Worm (Caenorhabditis elegans) whole organism, young adult: Measurements from ENCODE around the gene Y47D7A.15.

ENCODE experiments used
- B0035.1 ChIP-seq: sonication (generic microtip); optimal IDR thresholded peaks from 2 replicates; lab custom pipeline; 2016; ENCODE audit warnings: missing genetic modification characterization, mild to moderate bottlenecking, missing compliant biosample characterization, missing genotype, missing genetic modification reagents
- B0261.1 ChIP-seq: sonication (generic microtip); optimal IDR thresholded peaks from 2 replicates; lab custom pipeline; 2016; ENCODE audit warnings: mild to moderate bottlenecking, missing genetic modification characterization, moderate library complexity, missing compliant biosample characterization
- D2030.7 ChIP-seq: fragments of 200-800 bp; sonication (Bioruptor generic); IDR thresholded peaks from 2 replicates; pipeline ENCODE4 v1.3.6; 2022; ENCODE audit warnings: missing genetic modification reagents, missing genetic modification characterization, missing compliant biosample characterization
- F10E7.11 ChIP-seq: sonication (generic microtip); optimal IDR thresholded peaks from 2 replicates; lab custom pipeline; 2017; ENCODE audit warnings: mild to moderate bottlenecking, missing genetic modification characterization, moderate library complexity, missing compliant biosample characterization
- F23B12.7 ChIP-seq: sonication (generic microtip); optimal IDR thresholded peaks from 2 replicates; lab custom pipeline; 2017; ENCODE audit warnings: missing genetic modification characterization, mild to moderate bottlenecking, missing compliant biosample characterization, antibody characterized with exemption, moderate library complexity; ENCODE audit not compliant: insufficient read depth
- F39B2.1 ChIP-seq: fragments of 200-800 bp; sonication (Bioruptor generic); IDR thresholded peaks from 2 replicates; pipeline ENCODE4 v1.3.6; 2022; ENCODE audit warnings: missing genetic modification reagents, missing genetic modification characterization, missing compliant biosample characterization
- F49E8.2 ChIP-seq: sonication (generic microtip); optimal IDR thresholded peaks from 3 replicates; lab custom pipeline; 2017; ENCODE audit warnings: missing genetic modification characterization, mild to moderate bottlenecking, missing compliant biosample characterization, antibody characterized with exemption, moderate library complexity; ENCODE audit not compliant: insufficient read depth
- F57A8.1 ChIP-seq: fragments of 200-800 bp; sonication (Bioruptor generic); optimal IDR thresholded peaks from 2 replicates; lab custom pipeline; 2018; ENCODE audit warnings: mild to moderate bottlenecking, missing genetic modification characterization, moderate library complexity, missing compliant biosample characterization
- K11D2.4 ChIP-seq: fragments of 200-800 bp; sonication (Bioruptor generic); IDR thresholded peaks from 2 replicates; pipeline ENCODE4 v1.3.6; 2022; ENCODE audit warnings: missing genetic modification reagents, missing genetic modification characterization, missing compliant biosample characterization
- Y53F4B.3 ChIP-seq: fragments of 200-800 bp; sonication (Bioruptor generic); IDR thresholded peaks from 2 replicates; pipeline ENCODE4 v1.3.6; 2022; ENCODE audit warnings: missing genetic modification reagents, missing genetic modification characterization, missing compliant biosample characterization
- Y53G8AR.9 ChIP-seq: fragments of 200-800 bp; sonication (Bioruptor generic); conservative IDR thresholded peaks from 2 replicates; pipeline ENCODE4 v1.3.6; 2022; ENCODE audit warnings: missing genetic modification reagents, missing genetic modification characterization, missing compliant biosample characterization
- Y56A3A.18 ChIP-seq: fragments of 200-800 bp; sonication (Bioruptor generic); IDR thresholded peaks from 2 replicates; pipeline ENCODE4 v1.3.6; 2022; ENCODE audit warnings: missing genetic modification reagents, missing genetic modification characterization, missing compliant biosample characterization
- Y67H2A.10 ChIP-seq: fragments of 200-800 bp; sonication (Bioruptor generic); conservative IDR thresholded peaks from 2 replicates; pipeline ENCODE4 v1.3.6; 2022; ENCODE audit warnings: missing genetic modification reagents, missing genetic modification characterization, missing compliant biosample characterization
- Y79H2A.3 ChIP-seq: fragments of 200-800 bp; sonication (Bioruptor generic); conservative IDR thresholded peaks from 2 replicates; pipeline ENCODE4 v1.3.6; 2022; ENCODE audit warnings: missing genetic modification reagents, missing genetic modification characterization, missing compliant biosample characterization
- Y95B8A.8 ChIP-seq: fragments of 200-800 bp; sonication (Bioruptor generic); IDR thresholded peaks from 2 replicates; pipeline ENCODE4 v1.3.6; 2022; ENCODE audit warnings: missing genetic modification reagents, missing genetic modification characterization, missing compliant biosample characterization
- ZK185.1 ChIP-seq: sonication (generic microtip); optimal IDR thresholded peaks from 2 replicates; lab custom pipeline; 2016; ENCODE audit warnings: mild to moderate bottlenecking, missing genetic modification characterization, missing compliant biosample characterization; ENCODE audit not compliant: poor library complexity, severe bottlenecking
- athp-1 ChIP-seq: sonication (generic microtip); optimal IDR thresholded peaks from 2 replicates; lab custom pipeline; 2017; ENCODE audit warnings: mild to moderate bottlenecking, missing genetic modification characterization, missing compliant biosample characterization
- attf-5 ChIP-seq: fragments of 200-800 bp; sonication (Bioruptor generic); optimal IDR thresholded peaks from 2 replicates; lab custom pipeline; 2018; ENCODE audit warnings: mild to moderate bottlenecking, missing genetic modification characterization, missing compliant biosample characterization
- bed-2 ChIP-seq: fragments of 200-800 bp; sonication (Bioruptor generic); IDR thresholded peaks from 2 replicates; pipeline ENCODE4 v1.3.6; 2022; ENCODE audit warnings: missing genetic modification reagents, missing genetic modification characterization, missing compliant biosample characterization
- cebp-2 ChIP-seq: fragments of 200-800 bp; sonication (Bioruptor generic); IDR thresholded peaks from 2 replicates; pipeline ENCODE4 v1.3.6; 2022; ENCODE audit warnings: missing genetic modification characterization, missing compliant biosample characterization
- ceh-40 ChIP-seq: fragments of 200-800 bp; sonication (Bioruptor generic); IDR thresholded peaks from 2 replicates; pipeline ENCODE4 v1.3.6; 2022; ENCODE audit warnings: missing genetic modification characterization, missing compliant biosample characterization
- dpff-1 ChIP-seq: sonication (generic microtip); optimal IDR thresholded peaks from 2 replicates; lab custom pipeline; 2017; ENCODE audit warnings: mild to moderate bottlenecking, missing genetic modification characterization, missing compliant biosample characterization
- dpl-1 ChIP-seq: fragments of 150-350 bp; optimal IDR thresholded peaks from 2 replicates; lab custom pipeline; 2014; ENCODE audit warnings: missing biosample characterization, missing genetic modification reagents, missing genetic modification characterization
- egrh-3 ChIP-seq: fragments of 200-800 bp; sonication (Bioruptor generic); IDR thresholded peaks from 2 replicates; pipeline ENCODE4 v1.3.6; 2022; ENCODE audit warnings: missing genetic modification reagents, missing genetic modification characterization, missing compliant biosample characterization
- gei-17 ChIP-seq: fragments of 200-800 bp; sonication (Bioruptor generic); optimal IDR thresholded peaks from 2 replicates; lab custom pipeline; 2018; ENCODE audit warnings: mild to moderate bottlenecking, missing genetic modification characterization, missing compliant biosample characterization
- him-1 ChIP-seq: sonication (generic microtip); optimal IDR thresholded peaks from 2 replicates; lab custom pipeline; 2016; ENCODE audit warnings: missing genotype, missing genetic modification reagents, missing genetic modification characterization, missing compliant biosample characterization
- hlh-12 ChIP-seq: sonication (generic microtip); optimal IDR thresholded peaks from 2 replicates; lab custom pipeline; 2016; ENCODE audit warnings: missing genetic modification characterization, missing compliant biosample characterization
- hlh-26 ChIP-seq: fragments of 200-800 bp; sonication (Bioruptor generic); conservative IDR thresholded peaks from 2 replicates; pipeline ENCODE4 v1.3.6; 2022; ENCODE audit warnings: missing genetic modification reagents, missing genetic modification characterization, missing compliant biosample characterization
- hmg-20 ChIP-seq: fragments of 200-800 bp; sonication (Bioruptor generic); IDR thresholded peaks from 2 replicates; pipeline ENCODE4 v1.3.6; 2022; ENCODE audit warnings: missing genetic modification reagents, missing genetic modification characterization, missing compliant biosample characterization
- hrde-1 ChIP-seq: sonication (generic microtip); optimal IDR thresholded peaks from 2 replicates; lab custom pipeline; 2016; ENCODE audit warnings: missing genetic modification characterization, mild to moderate bottlenecking, missing compliant biosample characterization, moderate library complexity, missing genotype, missing genetic modification reagents, borderline replicate concordance
- let-526 ChIP-seq: fragments of 200-800 bp; sonication (Bioruptor generic); IDR thresholded peaks from 2 replicates; pipeline ENCODE4 v1.3.6; 2022; ENCODE audit warnings: missing genetic modification reagents, missing genetic modification characterization, missing compliant biosample characterization
- lsl-1 ChIP-seq: fragments of 200-800 bp; sonication (Bioruptor generic); optimal IDR thresholded peaks from 2 replicates; lab custom pipeline; 2018; ENCODE audit warnings: mild to moderate bottlenecking, missing genetic modification characterization, moderate library complexity, missing compliant biosample characterization
- lsy-27 ChIP-seq: sonication (generic microtip); optimal IDR thresholded peaks from 2 replicates; lab custom pipeline; 2017; ENCODE audit warnings: missing genetic modification characterization, mild to moderate bottlenecking, missing compliant biosample characterization, antibody characterized with exemption, missing genotype, borderline replicate concordance; ENCODE audit not compliant: insufficient read depth
- madf-10 ChIP-seq: sonication (generic microtip); optimal IDR thresholded peaks from 2 replicates; lab custom pipeline; 2016; ENCODE audit warnings: mild to moderate bottlenecking, missing genetic modification characterization, missing compliant biosample characterization
- nfya-1 ChIP-seq: sonication (generic microtip); optimal IDR thresholded peaks from 2 replicates; lab custom pipeline; 2017; ENCODE audit warnings: antibody characterized with exemption, missing compliant biosample characterization, missing genetic modification characterization, borderline replicate concordance; ENCODE audit not compliant: insufficient read depth
- nhr-120 ChIP-seq: fragments of 200-800 bp; sonication (Bioruptor generic); IDR thresholded peaks from 2 replicates; pipeline ENCODE4 v1.3.6; 2022; ENCODE audit warnings: missing genetic modification characterization, missing compliant biosample characterization
- nhr-179 ChIP-seq: sonication (generic microtip); optimal IDR thresholded peaks from 2 replicates; lab custom pipeline; 2016; ENCODE audit warnings: mild to moderate bottlenecking, missing genetic modification characterization, missing compliant biosample characterization
- nhr-80 ChIP-seq: sonication (generic microtip); optimal IDR thresholded peaks from 2 replicates; lab custom pipeline; 2016; ENCODE audit warnings: missing genetic modification characterization, missing compliant biosample characterization
- nhr-90 ChIP-seq: sonication (generic microtip); optimal IDR thresholded peaks from 2 replicates; lab custom pipeline; 2016; ENCODE audit warnings: missing genotype, mild to moderate bottlenecking, missing genetic modification characterization, missing compliant biosample characterization
- pbrm-1 ChIP-seq: fragments of 200-800 bp; sonication (Bioruptor generic); IDR thresholded peaks from 2 replicates; pipeline ENCODE4 v1.3.6; 2022; ENCODE audit warnings: missing genetic modification reagents, missing genetic modification characterization, missing compliant biosample characterization
- rec-8 ChIP-seq, 2 experiments: sonication (generic microtip); optimal IDR thresholded peaks; 2 replicates each; lab custom pipeline; 2016; ENCODE audit warnings: mild to moderate bottlenecking in 2 of 2, missing genetic modification characterization in 2 of 2, missing genetic modification reagents in 2 of 2, missing genotype in 2 of 2, missing biosample characterization in 1 of 2, missing compliant biosample characterization in 1 of 2, moderate library complexity in 1 of 2
- snpc-1.3 ChIP-seq: sonication (generic microtip); optimal IDR thresholded peaks from 2 replicates; lab custom pipeline; 2017; ENCODE audit warnings: missing genetic modification characterization, mild to moderate bottlenecking, missing compliant biosample characterization, antibody characterized with exemption, moderate library complexity, missing genotype, missing genetic modification reagents; ENCODE audit not compliant: insufficient read depth
- somi-1 ChIP-seq: fragments of 200-800 bp; sonication (Bioruptor generic); optimal IDR thresholded peaks from 2 replicates; lab custom pipeline; 2018; ENCODE audit warnings: mild to moderate bottlenecking, missing genetic modification characterization, missing compliant biosample characterization
- sptf-2 ChIP-seq: fragments of 200-800 bp; sonication (Bioruptor generic); optimal IDR thresholded peaks from 2 replicates; lab custom pipeline; 2018; ENCODE audit warnings: mild to moderate bottlenecking, missing genetic modification characterization, missing compliant biosample characterization
- unc-130 ChIP-seq: sonication (generic microtip); optimal IDR thresholded peaks from 2 replicates; lab custom pipeline; 2016; ENCODE audit warnings: missing genetic modification reagents, missing genetic modification characterization, missing compliant biosample characterization
- unc-62 ChIP-seq: fragments of 150-350 bp; optimal IDR thresholded peaks from 2 replicates; lab custom pipeline; 2014; ENCODE audit warnings: missing biosample characterization, missing genetic modification reagents, missing genetic modification characterization
- xnd-1 ChIP-seq: sonication (generic microtip); optimal IDR thresholded peaks from 2 replicates; lab custom pipeline; 2016; ENCODE audit warnings: missing genotype, missing genetic modification reagents, missing genetic modification characterization, missing compliant biosample characterization
- ztf-18 ChIP-seq: sonication (generic microtip); optimal IDR thresholded peaks from 2 replicates; lab custom pipeline; 2016; ENCODE audit warnings: missing genotype, mild to moderate bottlenecking, missing genetic modification characterization, missing compliant biosample characterization
- ztf-28 ChIP-seq: fragments of 200-800 bp; sonication (Bioruptor generic); IDR thresholded peaks from 2 replicates; pipeline ENCODE4 v1.3.6; 2022; ENCODE audit warnings: missing genetic modification reagents, missing genetic modification characterization, missing compliant biosample characterization

Gene Y47D7A.15

DNA sequence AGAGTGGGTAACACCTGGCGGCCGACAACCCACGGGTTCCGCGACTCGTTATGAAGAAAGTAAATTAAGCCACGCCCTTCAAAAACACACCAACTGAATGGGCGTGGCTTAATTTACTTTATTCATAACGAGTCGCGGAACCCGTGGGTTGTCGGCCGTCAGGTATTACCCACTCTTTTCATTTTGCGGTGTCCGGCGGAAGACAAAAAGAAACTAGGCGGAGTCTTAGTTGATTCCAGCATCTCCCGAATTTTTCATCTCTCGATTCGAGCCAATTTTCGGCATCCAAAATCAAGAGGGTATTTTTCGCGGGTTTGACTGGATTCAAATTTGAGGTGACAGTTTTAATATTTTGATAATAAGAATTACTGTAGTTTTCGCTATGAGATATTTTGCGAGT, 14.7 kb upstream of the Y47D7A.15 start (continued):
- no peak for TF ChIP-seq unc-130 (GFP tag; lab: Kevin White, UChicago)
- TF ChIP-seq nhr-90 (tag; lab: Kevin White, UChicago): no peak
- TF ChIP-seq B0035.1 (tag; lab: Kevin White, UChicago): no peak
- no peak for TF ChIP-seq let-526 (GFP tag; lab: Robert Waterston, UW)
- no peak for TF ChIP-seq hlh-12 (tag; lab: Kevin White, UChicago)
- no peak for TF ChIP-seq ztf-28 (GFP tag; lab: Robert Waterston, UW)
- no peak for TF ChIP-seq snpc-1.3
- TF ChIP-seq nhr-120 (GFP tag; lab: Robert Waterston, UW): no peak
- TF ChIP-seq F23B12.7 (tag; lab: Kevin White, UChicago): no peak
- no peak for TF ChIP-seq egrh-3 (GFP tag; lab: Robert Waterston, UW)
- peak; percentile 71 for TF ChIP-seq lsl-1 (GFP tag; lab: Kevin White, UChicago)
- TF ChIP-seq D2030.7 (GFP tag; lab: Robert Waterston, UW): peak; percentile 65
- no peak for TF ChIP-seq F39B2.1 (GFP tag; lab: Robert Waterston, UW)
- TF ChIP-seq gei-17 (GFP tag; lab: Kevin White, UChicago): no peak
- TF ChIP-seq cebp-2 (GFP tag; lab: Robert Waterston, UW): no peak
- no peak for TF ChIP-seq ztf-18 (tag; lab: Kevin White, UChicago)
- peak; percentile 62 for TF ChIP-seq xnd-1 (tag; lab: Kevin White, UChicago)
- TF ChIP-seq pbrm-1 (GFP tag; lab: Robert Waterston, UW): peak; percentile 78
- no peak for TF ChIP-seq nfya-1 (tag; lab: Kevin White, UChicago)
- no peak for TF ChIP-seq dpl-1 (GFP tag; lab: Kevin White, UChicago)
- TF ChIP-seq nhr-80 (tag; lab: Kevin White, UChicago): no peak
- no peak for TF ChIP-seq dpff-1
- no peak for TF ChIP-seq ZK185.1 (tag; lab: Kevin White, UChicago)
- TF ChIP-seq bed-2: no peak
- TF ChIP-seq hlh-26 (GFP tag; lab: Robert Waterston, UW): no peak
- no peak for TF ChIP-seq him-1
- TF ChIP-seq attf-5: no peak
- no peak for TF ChIP-seq F10E7.11 (tag; lab: Kevin White, UChicago)
- no peak for TF ChIP-seq nhr-179 (tag; lab: Kevin White, UChicago)
- TF ChIP-seq Y53F4B.3: no peak
- no peak for TF ChIP-seq Y67H2A.10 (GFP tag; lab: Robert Waterston, UW)
- no peak for TF ChIP-seq B0261.1 (tag; lab: Kevin White, UChicago)
- TF ChIP-seq sptf-2: no peak
- TF ChIP-seq hrde-1 (tag; lab: Kevin White, UChicago): no peak
- TF ChIP-seq F49E8.2 (tag; lab: Kevin White, UChicago): peak; percentile 5
- TF ChIP-seq Y56A3A.18: no peak
- TF ChIP-seq K11D2.4: no peak
- TF ChIP-seq unc-62 (GFP tag; lab: Kevin White, UChicago): no peak
- TF ChIP-seq lsy-27 (tag; lab: Kevin White, UChicago): no peak
- no peak for TF ChIP-seq rec-8 (tag; optimal IDR thresholded peaks at IDR 0.05; lab: Kevin White, UChicago)
- TF ChIP-seq F57A8.1 (GFP tag; lab: Kevin White, UChicago): no peak
- TF ChIP-seq Y53G8AR.9 (GFP tag; lab: Robert Waterston, UW): no peak
- no peak for TF ChIP-seq somi-1 (GFP tag; lab: Kevin White, UChicago)
- no peak for TF ChIP-seq Y79H2A.3 (GFP tag; lab: Robert Waterston, UW)
- no peak for TF ChIP-seq Y95B8A.8 (GFP tag; lab: Robert Waterston, UW)
- TF ChIP-seq madf-10 (tag; lab: Kevin White, UChicago): no peak
- no peak for TF ChIP-seq athp-1 (tag; lab: Kevin White, UChicago)
- TF ChIP-seq ceh-40 (GFP tag; lab: Robert Waterston, UW): no peak
- TF ChIP-seq hmg-20: no peak
